Worm (Caenorhabditis elegans) whole organism, L4/young adult: ENCODE measurements around the gene str-226.

Experiments
- W03F9.2 ChIP-seq: fragments of 150-350 bp; optimal IDR thresholded peaks from 2 replicates; lab custom pipeline; 2014; ENCODE audit warnings: missing biosample characterization, missing genetic modification characterization
- dao-5 ChIP-seq: sonication (generic microtip); optimal IDR thresholded peaks from 2 replicates; lab custom pipeline; 2016; ENCODE audit warnings: missing genotype, missing genetic modification characterization, moderate library complexity, missing compliant biosample characterization

DNA sequence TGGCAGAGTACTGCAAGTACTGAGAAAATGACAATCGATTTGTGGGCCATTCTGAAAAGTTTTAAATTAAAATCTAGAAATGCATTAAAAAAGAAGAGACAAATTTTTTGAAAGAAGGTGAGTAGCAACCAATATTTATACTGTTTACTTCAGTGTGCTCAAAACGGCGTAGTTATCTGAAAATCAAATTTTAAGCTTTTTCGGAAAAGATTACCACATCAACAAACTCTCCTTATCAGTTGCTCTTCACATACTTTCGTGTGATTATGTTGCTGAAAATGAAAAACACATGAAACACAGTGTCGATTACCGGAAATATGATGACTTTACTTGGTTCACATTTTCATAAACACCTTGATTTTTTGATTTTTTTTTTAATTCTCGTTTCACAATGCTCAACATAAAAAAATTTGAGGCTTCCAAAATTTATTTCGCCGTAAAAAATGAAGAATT lies 29.9 kb upstream of the str-226 start, which contains the start of gene lys-7:
- TF ChIP-seq dao-5 (no peak), W03F9.2 (tag; lab: Kevin White, UChicago) (no peak)
